Fruit fly (Drosophila melanogaster) whole organism, embryonic: ENCODE data around the gene CG32816.

ENCODE experiments used
- CG13123 ChIP-seq: fragments of 200-800 bp; sonication (Bioruptor generic); optimal IDR thresholded peaks from 2 replicates; lab custom pipeline; 2016; ENCODE audit warnings: missing biosample characterization, missing genetic modification characterization
- CG9727 ChIP-seq: fragments of 200-800 bp; sonication (Bioruptor generic); optimal IDR thresholded peaks from 3 replicates; lab custom pipeline; 2017; ENCODE audit warnings: missing biosample characterization, mild to moderate bottlenecking, missing genetic modification characterization
- Xbp1 ChIP-seq: fragments of 200-800 bp; sonication (Bioruptor generic); optimal IDR thresholded peaks from 3 replicates; lab custom pipeline; 2016; ENCODE audit warnings: missing biosample characterization, mild to moderate bottlenecking, missing genetic modification characterization

DNA sequence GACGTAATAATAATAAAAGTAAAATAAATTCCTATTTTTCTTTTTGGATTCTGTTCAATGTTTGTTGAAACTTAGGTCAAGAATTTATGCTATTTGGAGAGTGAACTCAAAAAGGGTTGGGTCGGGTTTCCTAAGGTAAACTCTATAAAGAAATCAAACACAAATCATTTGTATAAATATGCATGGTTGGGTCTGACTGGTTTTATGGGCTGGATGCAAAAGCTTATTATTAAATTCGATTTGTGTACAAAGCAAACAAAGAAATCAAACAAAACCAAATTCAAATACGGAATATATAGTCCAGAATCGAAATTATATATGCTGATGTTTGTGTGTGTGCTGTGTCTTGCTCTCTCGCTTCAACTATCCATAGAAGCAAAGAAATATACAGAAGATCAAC is 45.1 kb upstream of the CG32816 start:
- TF ChIP-seq Xbp1 (GFP tag; lab: Kevin White, UChicago) (no peak), CG13123 (no peak), CG9727 (GFP tag; lab: Kevin White, UChicago) (no peak)
